Worm (Caenorhabditis elegans) whole organism, L3 larva: ENCODE data around the gene tba-8.

Experiments
- R02D3.7 ChIP-seq: fragments of 150-350 bp; optimal IDR thresholded peaks from 2 replicates; lab custom pipeline; 2014; ENCODE audit warnings: missing biosample characterization, missing genetic modification characterization
- ceh-16 ChIP-seq: sonication (generic microtip); optimal IDR thresholded peaks from 2 replicates; lab custom pipeline; 2017; ENCODE audit warnings: missing biosample characterization, missing genetic modification characterization
- ceh-28 ChIP-seq: fragments of 150-350 bp; optimal IDR thresholded peaks from 2 replicates; lab custom pipeline; 2014; ENCODE audit warnings: missing biosample characterization, missing genetic modification reagents, missing genetic modification characterization
- ceh-82 ChIP-seq: fragments of 150-350 bp; optimal IDR thresholded peaks from 2 replicates; lab custom pipeline; 2014; ENCODE audit warnings: missing biosample characterization, missing genetic modification characterization
- ceh-9 ChIP-seq: sonication (generic microtip); optimal IDR thresholded peaks from 2 replicates; lab custom pipeline; 2018; ENCODE audit warnings: missing biosample characterization, missing genetic modification characterization
- egl-27 ChIP-seq: sonication (generic microtip); optimal IDR thresholded peaks from 4 replicates; lab custom pipeline; 2017; ENCODE audit warnings: missing biosample characterization, missing genetic modification reagents, missing genetic modification characterization
- egl-5 ChIP-seq: fragments of 150-350 bp; optimal IDR thresholded peaks from 2 replicates; lab custom pipeline; 2017; ENCODE audit warnings: missing biosample characterization, missing genetic modification reagents, missing genetic modification characterization, inconsistent platforms
- elt-1 ChIP-seq: fragments of 150-350 bp; optimal IDR thresholded peaks from 2 replicates; lab custom pipeline; 2014; ENCODE audit warnings: missing biosample characterization, missing genetic modification characterization
- elt-3 ChIP-seq, 3 experiments: fragments of 150-350 bp in 1 of 3; sonication (generic microtip) in 2 of 3; optimal IDR thresholded peaks; 2 replicates in 2 of 3; 4 replicates in 1 of 3; lab custom pipeline; 2014 to 2017; ENCODE audit warnings: missing biosample characterization in 3 of 3, missing genetic modification characterization in 3 of 3
- fkh-2 ChIP-seq: fragments of 150-350 bp; optimal IDR thresholded peaks from 2 replicates; lab custom pipeline; 2014; ENCODE audit warnings: missing biosample characterization, missing genetic modification reagents, missing genetic modification characterization
- fos-1 ChIP-seq: fragments of 150-350 bp; optimal IDR thresholded peaks from 2 replicates; lab custom pipeline; 2014; ENCODE audit warnings: missing biosample characterization, missing genetic modification characterization
- hmg-11 ChIP-seq: sonication (generic microtip); optimal IDR thresholded peaks from 2 replicates; lab custom pipeline; 2016; ENCODE audit warnings: missing genetic modification characterization, missing compliant biosample characterization
- lin-15B ChIP-seq: fragments of 150-350 bp; optimal IDR thresholded peaks from 2 replicates; lab custom pipeline; 2014; ENCODE audit warnings: missing biosample characterization, missing genetic modification characterization
- lin-39 ChIP-seq: fragments of 150-350 bp; optimal IDR thresholded peaks from 2 replicates; lab custom pipeline; 2018; ENCODE audit warnings: missing biosample characterization, missing genetic modification reagents, missing genetic modification characterization
- lsy-12 ChIP-seq: sonication (generic microtip); optimal IDR thresholded peaks from 2 replicates; lab custom pipeline; 2016; ENCODE audit warnings: mild to moderate bottlenecking, missing genetic modification characterization, missing compliant biosample characterization
- nhr-12 ChIP-seq: fragments of 150-350 bp; optimal IDR thresholded peaks from 2 replicates; lab custom pipeline; 2014; ENCODE audit warnings: missing biosample characterization, missing genetic modification characterization
- nhr-23 ChIP-seq: fragments of 150-350 bp; optimal IDR thresholded peaks from 2 replicates; lab custom pipeline; 2014; ENCODE audit warnings: missing biosample characterization, missing genetic modification reagents, missing genetic modification characterization
- nhr-237 ChIP-seq: fragments of 150-350 bp; optimal IDR thresholded peaks from 2 replicates; lab custom pipeline; 2014; ENCODE audit warnings: missing biosample characterization, missing genetic modification characterization
- nhr-25 ChIP-seq: sonication (generic microtip); optimal IDR thresholded peaks from 2 replicates; lab custom pipeline; 2017; ENCODE audit warnings: missing biosample characterization, missing genetic modification characterization
- nhr-28 ChIP-seq: fragments of 150-350 bp; optimal IDR thresholded peaks from 2 replicates; lab custom pipeline; 2014; ENCODE audit warnings: missing biosample characterization, missing genetic modification characterization
- nhr-67 ChIP-seq: fragments of 150-350 bp; optimal IDR thresholded peaks from 2 replicates; lab custom pipeline; 2014; ENCODE audit warnings: missing biosample characterization, missing genetic modification characterization
- nhr-77 ChIP-seq: fragments of 150-350 bp; optimal IDR thresholded peaks from 2 replicates; lab custom pipeline; 2014; ENCODE audit warnings: missing biosample characterization, missing genetic modification characterization
- pha-4 ChIP-seq: fragments of 150-350 bp; optimal IDR thresholded peaks from 2 replicates; lab custom pipeline; 2014; ENCODE audit warnings: missing biosample characterization, missing genetic modification reagents, missing genetic modification characterization
- pqm-1 ChIP-seq: fragments of 150-350 bp; optimal IDR thresholded peaks from 2 replicates; lab custom pipeline; 2017; ENCODE audit warnings: missing biosample characterization, missing genetic modification characterization, inconsistent platforms
- sea-2 ChIP-seq: fragments of 150-350 bp; sonication (generic microtip); optimal IDR thresholded peaks from 4 replicates; lab custom pipeline; 2014; ENCODE audit warnings: missing biosample characterization, missing genetic modification reagents, missing genetic modification characterization
- snpc-4 ChIP-seq: fragments of 150-350 bp; optimal IDR thresholded peaks from 2 replicates; lab custom pipeline; 2014; ENCODE audit warnings: missing biosample characterization, missing genetic modification characterization
- tbx-2 ChIP-seq: sonication (generic microtip); optimal IDR thresholded peaks from 2 replicates; lab custom pipeline; 2016; ENCODE audit warnings: mild to moderate bottlenecking, missing genetic modification characterization, missing compliant biosample characterization
- unc-62 ChIP-seq: fragments of 150-350 bp; sonication (generic microtip); optimal IDR thresholded peaks from 4 replicates; lab custom pipeline; 2014; ENCODE audit warnings: missing biosample characterization, missing genetic modification reagents, missing genetic modification characterization
- ztf-4 ChIP-seq: fragments of 150-350 bp; optimal IDR thresholded peaks from 2 replicates; lab custom pipeline; 2014; ENCODE audit warnings: missing biosample characterization, missing genetic modification characterization

Gene tba-8

ce11 chrX:9458142-9458541, at the start of gene tba-8:
tba-8 (minus strand) TSS chrX:9458348.
- no peak for TF ChIP-seq R02D3.7
- no peak for TF ChIP-seq ceh-16 (tag; lab: Kevin White, UChicago)
- no peak for TF ChIP-seq lsy-12 (tag; lab: Kevin White, UChicago)
- TF ChIP-seq ztf-4 (tag; lab: Kevin White, UChicago) = no peak
- no peak for TF ChIP-seq fkh-2 (tag; lab: Kevin White, UChicago)
- peak; percentile 61 for TF ChIP-seq elt-1 (tag; lab: Kevin White, UChicago)
- TF ChIP-seq lin-39 = no peak
- TF ChIP-seq ceh-28 (tag; lab: Kevin White, UChicago) = no peak
- peak; percentile 9 for TF ChIP-seq nhr-23 (tag; lab: Kevin White, UChicago)
- TF ChIP-seq pha-4 (tag; lab: Kevin White, UChicago) = no peak

- TF ChIP-seq ztf-4 (tag; lab: Kevin White, UChicago) (no peak), lin-15B (tag; lab: Kevin White, UChicago) (peak; percentile 3)
- TF ChIP-seq, all 47 proteins: peak for 1
These were observed 48.2 kb upstream of the tba-8 start for ce11 chrX:9506341-9506740.

- TF ChIP-seq unc-62 (GFP tag; lab: Kevin White, UChicago) (no peak), lin-39 (peak; percentile 15)
These were observed 46.8 kb upstream of the tba-8 start for ce11 chrX:9504911-9505397.

DNA sequence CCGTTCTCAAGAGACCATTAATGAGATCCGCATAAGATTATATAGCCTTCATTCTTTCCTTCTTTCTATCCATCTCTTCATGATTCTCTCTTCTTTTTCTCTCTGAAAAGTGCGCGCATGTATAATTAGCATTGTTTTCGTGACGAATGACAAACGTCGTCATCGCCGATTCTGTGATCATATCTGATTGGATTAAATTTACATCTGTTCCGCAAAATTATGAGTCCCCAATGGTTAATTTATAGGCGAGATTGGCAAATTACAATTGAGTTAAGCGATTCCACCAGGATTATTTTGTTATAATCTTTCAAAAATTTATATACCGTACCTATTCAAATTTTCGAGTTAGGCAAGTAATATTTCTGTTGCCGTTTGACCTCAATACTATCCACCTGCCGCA, 46.1 kb upstream of the tba-8 start:
- TF ChIP-seq ceh-16 (tag; lab: Kevin White, UChicago) (no peak), lsy-12 (tag; lab: Kevin White, UChicago) (no peak), fos-1 (tag; lab: Kevin White, UChicago) (no peak), elt-3 (tag; optimal IDR thresholded peaks at IDR 0.05; lab: Kevin White, UChicago) (no peak), nhr-237 (no peak)

ce11 chrX:9499355-9499754, 41.2 kb upstream of the tba-8 start:
- TF ChIP-seq hmg-11 (tag; lab: Kevin White, UChicago) (no peak), pqm-1 (tag; lab: Kevin White, UChicago) (no peak), nhr-12 (tag; lab: Kevin White, UChicago) (no peak), ceh-16 (tag; lab: Kevin White, UChicago) (no peak), elt-1 (tag; lab: Kevin White, UChicago) (no peak), ztf-4 (tag; lab: Kevin White, UChicago) (no peak), unc-62 (GFP tag; lab: Kevin White, UChicago) (no peak), egl-5 (tag; lab: Kevin White, UChicago) (no peak), sea-2 (GFP tag; lab: Kevin White, UChicago) (no peak), R02D3.7 (no peak), nhr-25 (tag; lab: Kevin White, UChicago) (no peak), snpc-4 (tag; lab: Kevin White, UChicago) (no peak)

DNA sequence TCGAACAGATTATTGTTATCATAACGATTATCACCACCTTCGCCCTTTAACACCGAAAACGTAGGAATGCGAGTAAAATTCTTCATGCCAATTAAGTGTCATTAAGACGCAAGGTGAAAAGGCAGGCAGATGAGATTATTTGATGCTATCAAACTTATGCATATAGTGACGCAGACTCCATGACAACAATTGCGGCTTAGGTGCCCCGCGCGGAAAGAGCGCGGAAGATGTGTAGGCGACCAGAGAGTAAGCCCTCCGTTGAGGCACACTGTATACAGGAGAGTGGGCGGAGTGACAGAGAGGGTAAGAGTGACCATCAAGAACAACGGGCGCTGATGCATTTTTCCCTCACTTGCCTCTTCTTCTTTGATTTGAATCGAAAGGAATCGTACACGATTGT, 36.5 kb upstream of the tba-8 start:
- TF ChIP-seq ceh-82 (no peak), elt-3 (tag; optimal IDR thresholded peaks at IDR 0.05; lab: Kevin White, UChicago) (no peak), ceh-16 (tag; lab: Kevin White, UChicago) (no peak), ceh-28 (tag; lab: Kevin White, UChicago) (no peak), ceh-9 (tag; lab: Kevin White, UChicago) (no peak), lin-15B (tag; lab: Kevin White, UChicago) (no peak), unc-62 (GFP tag; lab: Kevin White, UChicago) (no peak), nhr-28 (no peak), hmg-11 (tag; lab: Kevin White, UChicago) (no peak), nhr-77 (tag; lab: Kevin White, UChicago) (no peak), tbx-2 (tag; lab: Kevin White, UChicago) (no peak), nhr-67 (tag; lab: Kevin White, UChicago) (no peak)

ce11 chrX:9491439-9491838, 33.3 kb upstream of the tba-8 start:
- peak; percentile 51 for TF ChIP-seq nhr-25 (tag; lab: Kevin White, UChicago)
- TF ChIP-seq nhr-23 (tag; lab: Kevin White, UChicago) = peak; percentile 44
- TF ChIP-seq egl-27 (tag; lab: Kevin White, UChicago) = no peak
- TF ChIP-seq, all 47 proteins: peak for 2
